Fruit fly (Drosophila melanogaster) whole organism, embryonic: ENCODE measurements around the gene Or9a.

Experiments
- CG15073 ChIP-seq: fragments of 200-800 bp; sonication (Bioruptor generic); optimal IDR thresholded peaks from 2 replicates; lab custom pipeline; 2016; ENCODE audit warnings: missing biosample characterization, missing genetic modification characterization
- CG2129 ChIP-seq: fragments of 200-800 bp; sonication (Bioruptor generic); IDR thresholded peaks from 2 replicates; pipeline ENCODE4 v1.3.6; 2022; ENCODE audit warnings: missing biosample characterization, missing genetic modification characterization; ENCODE audit not compliant: partially characterized antibody
- CG32767 ChIP-seq: fragments of 200-800 bp; sonication (Bioruptor generic); IDR thresholded peaks from 2 replicates; pipeline ENCODE4 v1.3.6; 2022; ENCODE audit warnings: missing biosample characterization, missing genetic modification characterization
- dan ChIP-seq: fragments of 200-800 bp; sonication (Bioruptor generic); IDR thresholded peaks from 2 replicates; pipeline ENCODE4 v1.3.6; 2022; ENCODE audit warnings: missing biosample characterization, missing genetic modification characterization
- nmo ChIP-seq: fragments of 200-800 bp; sonication (Bioruptor generic); optimal IDR thresholded peaks from 2 replicates; lab custom pipeline; 2018; ENCODE audit warnings: missing biosample characterization, mild to moderate bottlenecking, missing genetic modification characterization, moderate library complexity
- zen2 ChIP-seq: fragments of 200-800 bp; sonication (Bioruptor generic); IDR thresholded peaks from 3 replicates; pipeline ENCODE4 v1.3.6; 2022; ENCODE audit warnings: missing biosample characterization, missing genetic modification characterization; ENCODE audit not compliant: partially characterized antibody

- TF ChIP-seq dan (GFP tag; lab: Robert Waterston, UW), result no peak
- TF ChIP-seq zen2 (GFP tag; lab: Robert Waterston, UW), result no peak
- TF ChIP-seq CG15073, result no peak
- TF ChIP-seq CG2129, result no peak
- no peak for TF ChIP-seq nmo (GFP tag; lab: Kevin White, UChicago)
- no peak for TF ChIP-seq CG32767 (GFP tag; lab: Robert Waterston, UW)
These were observed 42.3 kb downstream of the Or9a start, which contains the start of gene RabX2 for dm6 chrX:10417129-10417528.
